Fruit fly (Drosophila melanogaster) whole organism, embryonic: ENCODE data around the gene CG34296.

Source experiments
- Abd-B ChIP-seq: fragments of 200-800 bp; sonication (Bioruptor generic); optimal IDR thresholded peaks from 2 replicates; lab custom pipeline; 2018; ENCODE audit warnings: missing biosample characterization, mild to moderate bottlenecking, missing genetic modification characterization, moderate library complexity
- Aef1 ChIP-seq: fragments of 200-800 bp; sonication (Bioruptor generic); IDR thresholded peaks from 3 replicates; pipeline ENCODE4 v1.3.6; 2022; ENCODE audit warnings: missing biosample characterization, missing genetic modification characterization
- Bgb ChIP-seq: fragments of 200-800 bp; sonication (Bioruptor generic); IDR thresholded peaks from 2 replicates; pipeline ENCODE4 v1.3.6; 2022; ENCODE audit warnings: missing biosample characterization, missing genetic modification characterization; ENCODE audit not compliant: partially characterized antibody
- CG10366 ChIP-seq: fragments of 200-800 bp; sonication (Bioruptor generic); IDR thresholded peaks from 2 replicates; pipeline ENCODE4 v1.3.6; 2022; ENCODE audit warnings: missing biosample characterization, missing genetic modification characterization
- CG11696 ChIP-seq: fragments of 200-800 bp; sonication (Bioruptor generic); IDR thresholded peaks from 2 replicates; pipeline ENCODE4 v1.3.6; 2022; ENCODE audit warnings: missing biosample characterization, missing genetic modification characterization
- CG12155 ChIP-seq: fragments of 200-800 bp; sonication (Bioruptor generic); optimal IDR thresholded peaks from 3 replicates; lab custom pipeline; 2016; ENCODE audit warnings: missing biosample characterization, missing genetic modification characterization
- CG1233 ChIP-seq: fragments of 200-800 bp; sonication (Bioruptor generic); optimal IDR thresholded peaks from 4 replicates; lab custom pipeline; 2018; ENCODE audit warnings: missing biosample characterization, mild to moderate bottlenecking, missing genetic modification characterization
- CG13424 ChIP-seq: fragments of 200-800 bp; sonication (Bioruptor generic); optimal IDR thresholded peaks from 2 replicates; lab custom pipeline; 2019; ENCODE audit warnings: missing biosample characterization, mild to moderate bottlenecking, missing genetic modification characterization, moderate library complexity
- CG14441 ChIP-seq: fragments of 200-800 bp; sonication (Bioruptor generic); IDR thresholded peaks from 2 replicates; pipeline ENCODE4 v1.3.6; 2022; ENCODE audit warnings: missing biosample characterization, missing genetic modification characterization
- CG15073 ChIP-seq: fragments of 200-800 bp; sonication (Bioruptor generic); optimal IDR thresholded peaks from 2 replicates; lab custom pipeline; 2016; ENCODE audit warnings: missing biosample characterization, missing genetic modification characterization
- CG17359 ChIP-seq: fragments of 200-800 bp; sonication (Bioruptor generic); optimal IDR thresholded peaks from 3 replicates; lab custom pipeline; 2018; ENCODE audit warnings: missing biosample characterization, mild to moderate bottlenecking, missing genetic modification characterization, moderate library complexity
- CG18476 ChIP-seq: fragments of 200-800 bp; sonication (Bioruptor generic); optimal IDR thresholded peaks from 2 replicates; lab custom pipeline; 2016; ENCODE audit warnings: missing biosample characterization, mild to moderate bottlenecking, missing genetic modification characterization
- CG42726 ChIP-seq: fragments of 200-800 bp; sonication (Bioruptor generic); IDR thresholded peaks from 2 replicates; pipeline ENCODE4 v1.3.6; 2022; ENCODE audit warnings: missing biosample characterization, missing genetic modification characterization; ENCODE audit not compliant: partially characterized antibody
- CG43689 ChIP-seq: fragments of 200-800 bp; sonication (Bioruptor generic); IDR thresholded peaks from 2 replicates; pipeline ENCODE4 v1.3.6; 2022; ENCODE audit warnings: missing biosample characterization, missing genetic modification characterization
- CG6175 ChIP-seq: fragments of 200-800 bp; sonication (Bioruptor generic); IDR thresholded peaks from 3 replicates; pipeline ENCODE4 v1.3.6; 2022; ENCODE audit warnings: missing biosample characterization, missing genetic modification characterization
- CG7271 ChIP-seq: fragments of 200-800 bp; sonication (Bioruptor generic); optimal IDR thresholded peaks from 2 replicates; lab custom pipeline; 2018; ENCODE audit warnings: missing biosample characterization, mild to moderate bottlenecking, missing genetic modification characterization, moderate library complexity
- CG7372 ChIP-seq: fragments of 200-800 bp; sonication (Bioruptor generic); IDR thresholded peaks from 2 replicates; pipeline ENCODE4 v1.3.6; 2022; ENCODE audit warnings: missing biosample characterization, missing genetic modification characterization
- CG7963 ChIP-seq: fragments of 200-800 bp; sonication (Bioruptor generic); IDR thresholded peaks from 3 replicates; pipeline ENCODE4 v1.3.6; 2022; ENCODE audit warnings: missing biosample characterization, missing genetic modification characterization; ENCODE audit not compliant: partially characterized antibody
- CG8388 ChIP-seq: fragments of 200-800 bp; sonication (Bioruptor generic); optimal IDR thresholded peaks from 2 replicates; lab custom pipeline; 2019; ENCODE audit warnings: missing biosample characterization, mild to moderate bottlenecking, missing genetic modification characterization, moderate library complexity
- E2f2 ChIP-seq: fragments of 200-800 bp; sonication (Bioruptor generic); IDR thresholded peaks from 2 replicates; pipeline ENCODE4 v1.3.6; 2022; ENCODE audit warnings: missing biosample characterization, missing genetic modification characterization
- HLH54F ChIP-seq: fragments of 200-800 bp; sonication (Bioruptor generic); optimal IDR thresholded peaks from 3 replicates; lab custom pipeline; 2016; ENCODE audit warnings: missing biosample characterization, missing genetic modification characterization
- HmgZ ChIP-seq: fragments of 200-800 bp; sonication (Bioruptor generic); optimal IDR thresholded peaks from 2 replicates; lab custom pipeline; 2018; ENCODE audit warnings: missing biosample characterization, mild to moderate bottlenecking, missing genetic modification characterization
- Hsf ChIP-seq: fragments of 200-800 bp; sonication (Bioruptor generic); optimal IDR thresholded peaks from 3 replicates; lab custom pipeline; 2016; ENCODE audit warnings: missing biosample characterization, missing genetic modification characterization
- Lim3 ChIP-seq: fragments of 200-800 bp; sonication (Bioruptor generic); IDR thresholded peaks from 2 replicates; pipeline ENCODE4 v1.3.6; 2022; ENCODE audit warnings: missing biosample characterization, missing genetic modification characterization
- Myb ChIP-seq: fragments of 200-800 bp; sonication (Bioruptor generic); optimal IDR thresholded peaks from 2 replicates; lab custom pipeline; 2016; ENCODE audit warnings: missing biosample characterization, missing genetic modification characterization
- Nf-YC ChIP-seq: fragments of 200-800 bp; optimal IDR thresholded peaks from 3 replicates; lab custom pipeline; 2019; ENCODE audit warnings: missing biosample characterization, mild to moderate bottlenecking, missing genetic modification characterization, moderate library complexity
- Optix ChIP-seq: fragments of 200-800 bp; sonication (Bioruptor generic); IDR thresholded peaks from 3 replicates; pipeline ENCODE4 v1.3.6; 2022; ENCODE audit warnings: missing biosample characterization, missing genetic modification characterization
- aop ChIP-seq: fragments of 200-800 bp; sonication (Bioruptor generic); IDR thresholded peaks from 2 replicates; pipeline ENCODE4 v1.3.6; 2022; ENCODE audit warnings: missing biosample characterization, missing genetic modification characterization
- ash1 ChIP-seq: fragments of 200-800 bp; sonication (Bioruptor generic); optimal IDR thresholded peaks from 2 replicates; lab custom pipeline; 2018; ENCODE audit warnings: missing biosample characterization, mild to moderate bottlenecking, missing genetic modification characterization
- cad ChIP-seq: fragments of >200 bp; optimal IDR thresholded peaks from 2 replicates; lab custom pipeline; 2017; ENCODE audit warnings: missing biosample characterization, missing genetic modification characterization
- ci ChIP-seq: fragments of 200-800 bp; sonication (Bioruptor generic); IDR thresholded peaks from 3 replicates; pipeline ENCODE4 v1.3.6; 2022; ENCODE audit warnings: missing biosample characterization, missing genetic modification characterization
- crp ChIP-seq, 2 experiments: fragments of 200-800 bp; sonication (Bioruptor generic); optimal IDR thresholded peaks; 2 replicates in 1 of 2; 3 replicates in 1 of 2; lab custom pipeline; 2017; ENCODE audit warnings: missing biosample characterization in 2 of 2, missing genetic modification characterization in 2 of 2, mild to moderate bottlenecking in 1 of 2, moderate library complexity in 1 of 2
- dati ChIP-seq: fragments of 200-800 bp; sonication (Bioruptor generic); IDR thresholded peaks from 2 replicates; pipeline ENCODE4 v1.3.6; 2022; ENCODE audit warnings: missing biosample characterization, missing genetic modification characterization
- ewg ChIP-seq: fragments of 200-800 bp; sonication (Bioruptor generic); optimal IDR thresholded peaks from 3 replicates; lab custom pipeline; 2017; ENCODE audit warnings: mild to moderate bottlenecking, missing biosample characterization, missing genetic modification reagents, missing genetic modification characterization
- exex ChIP-seq: fragments of 200-800 bp; sonication (Bioruptor generic); optimal IDR thresholded peaks from 4 replicates; lab custom pipeline; 2018; ENCODE audit warnings: missing biosample characterization, mild to moderate bottlenecking, missing genetic modification characterization, moderate library complexity
- inv ChIP-seq: fragments of 200-800 bp; sonication (Bioruptor generic); IDR thresholded peaks from 2 replicates; pipeline ENCODE4 v1.3.6; 2022; ENCODE audit warnings: missing biosample characterization, missing genetic modification characterization; ENCODE audit not compliant: partially characterized antibody
- jigr1 ChIP-seq: fragments of 200-800 bp; sonication (Bioruptor generic); IDR thresholded peaks from 3 replicates; pipeline ENCODE4 v1.3.6; 2022; ENCODE audit warnings: missing biosample characterization, missing genetic modification characterization
- kah ChIP-seq: fragments of 200-800 bp; sonication (Bioruptor generic); optimal IDR thresholded peaks from 2 replicates; lab custom pipeline; 2018; ENCODE audit warnings: missing biosample characterization, mild to moderate bottlenecking, missing genetic modification characterization
- pho ChIP-seq: fragments of 200-800 bp; sonication (Bioruptor generic); optimal IDR thresholded peaks from 2 replicates; lab custom pipeline; 2016; ENCODE audit warnings: missing biosample characterization, missing genetic modification characterization
- repo ChIP-seq: fragments of 200-800 bp; sonication (Bioruptor generic); optimal IDR thresholded peaks from 2 replicates; lab custom pipeline; 2016; ENCODE audit warnings: missing biosample characterization, missing genetic modification characterization
- scrt ChIP-seq: fragments of 200-800 bp; sonication (Bioruptor generic); optimal IDR thresholded peaks from 2 replicates; lab custom pipeline; 2018; ENCODE audit warnings: missing biosample characterization, mild to moderate bottlenecking, missing genetic modification characterization, moderate library complexity
- sd ChIP-seq: fragments of 200-800 bp; sonication (Bioruptor generic); optimal IDR thresholded peaks from 3 replicates; lab custom pipeline; 2018; ENCODE audit warnings: missing biosample characterization, mild to moderate bottlenecking, missing genetic modification characterization, moderate library complexity
- sens-2 ChIP-seq: fragments of 200-800 bp; sonication (Bioruptor generic); IDR thresholded peaks from 2 replicates; pipeline ENCODE4 v1.3.6; 2022; ENCODE audit warnings: missing biosample characterization, missing genetic modification characterization
- shn ChIP-seq: fragments of 200-800 bp; sonication (Bioruptor generic); optimal IDR thresholded peaks from 3 replicates; lab custom pipeline; 2016; ENCODE audit warnings: missing biosample characterization, missing genetic modification characterization
- sim ChIP-seq: fragments of 200-800 bp; sonication (Bioruptor generic); IDR thresholded peaks from 2 replicates; pipeline ENCODE4 v1.3.6; 2022; ENCODE audit warnings: missing biosample characterization, missing genetic modification characterization
- sisA ChIP-seq: fragments of 200-800 bp; sonication (Bioruptor generic); IDR thresholded peaks from 2 replicates; pipeline ENCODE4 v1.3.6; 2022; ENCODE audit warnings: missing biosample characterization, missing genetic modification characterization
- tap ChIP-seq: fragments of 200-800 bp; optimal IDR thresholded peaks from 3 replicates; lab custom pipeline; 2019; ENCODE audit warnings: missing biosample characterization, mild to moderate bottlenecking, missing genetic modification characterization, moderate library complexity
- tll ChIP-seq, 2 experiments: fragments of 200-800 bp in 1 of 2; fragments of >200 bp in 1 of 2; sonication (Bioruptor generic) in 1 of 2; optimal IDR thresholded peaks; 2 replicates each; lab custom pipeline; 2017 to 2019; ENCODE audit warnings: missing biosample characterization in 2 of 2, missing genetic modification characterization in 2 of 2, mild to moderate bottlenecking in 1 of 2, moderate library complexity in 1 of 2
- twi ChIP-seq: fragments of 200-800 bp; optimal IDR thresholded peaks from 2 replicates; lab custom pipeline; 2019; ENCODE audit warnings: missing biosample characterization, mild to moderate bottlenecking, missing genetic modification characterization, moderate library complexity
- tx ChIP-seq: fragments of 200-800 bp; sonication (Bioruptor generic); optimal IDR thresholded peaks from 2 replicates; lab custom pipeline; 2016; ENCODE audit warnings: missing biosample characterization, missing genetic modification characterization

The CG34296 gene

DNA sequence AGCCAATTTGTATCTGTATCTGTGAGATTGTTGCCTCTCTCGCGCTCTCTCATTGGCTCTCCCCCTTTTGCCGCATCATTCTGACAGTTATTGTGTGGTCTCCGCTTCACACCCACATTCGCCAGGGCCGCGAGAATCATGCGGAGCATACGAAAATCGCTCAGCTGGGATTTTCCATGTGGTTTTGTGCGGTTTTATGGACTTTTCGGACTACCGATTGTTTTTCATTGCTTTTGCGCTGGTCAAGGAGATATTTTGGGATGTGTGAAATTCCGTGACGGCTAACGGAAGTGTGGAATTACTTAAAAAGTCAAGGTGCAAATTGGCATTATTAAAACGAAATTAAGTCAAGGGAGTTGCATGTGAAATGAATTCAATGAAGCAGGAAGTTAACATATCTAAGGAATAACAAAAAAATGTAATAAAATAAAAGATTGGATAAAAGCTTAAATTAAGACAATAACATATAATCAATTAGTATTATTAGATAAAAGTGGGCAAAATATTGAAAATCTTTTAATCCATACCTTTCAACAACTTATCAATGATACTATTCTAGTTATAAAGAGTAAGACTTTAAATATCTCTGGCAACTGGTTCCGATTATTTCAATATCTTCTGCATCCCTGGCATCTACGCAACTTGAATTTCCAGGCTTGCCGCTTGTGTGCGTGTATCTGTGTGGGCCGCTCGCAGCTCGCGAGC is 49.9 kb downstream of the CG34296 start (continued):
- peak; percentile 8 for TF ChIP-seq Hsf
- no peak for TF ChIP-seq scrt (GFP tag; lab: Kevin White, UChicago)
- no peak for TF ChIP-seq CG18476 (GFP tag; lab: Kevin White, UChicago)
- TF ChIP-seq CG7372 (GFP tag; lab: Robert Waterston, UW), result no peak
- no peak for TF ChIP-seq Lim3 (GFP tag; lab: Robert Waterston, UW)
- TF ChIP-seq CG11696 (GFP tag; lab: Robert Waterston, UW), result no peak
- TF ChIP-seq Abd-B (GFP tag; lab: Kevin White, UChicago), result peak; percentile 45
- TF ChIP-seq CG7271, result no peak
- no peak for TF ChIP-seq inv (GFP tag; lab: Robert Waterston, UW)
- TF ChIP-seq CG1233 (GFP tag; lab: Kevin White, UChicago), result peak; percentile 49
- peak; percentile 12 for TF ChIP-seq cad (GFP tag; lab: Kevin White, UChicago)
- TF ChIP-seq CG10366 (GFP tag; lab: Robert Waterston, UW), result peak; percentile 25; the same call in 1 of the 2 replicates
- TF ChIP-seq tx, result no peak
- no peak for TF ChIP-seq CG8388 (GFP tag; lab: Kevin White, UChicago)
- TF ChIP-seq ci, result no peak
- no peak for TF ChIP-seq CG6175 (GFP tag; lab: Robert Waterston, UW)
- TF ChIP-seq kah (GFP tag; lab: Kevin White, UChicago), result no peak
- TF ChIP-seq tll (GFP tag; optimal IDR thresholded peaks at IDR 0.05; lab: Kevin White, UChicago), result no peak
- TF ChIP-seq sisA (GFP tag; lab: Robert Waterston, UW), result no peak; the same call in 1 of the 2 replicates
- no peak for TF ChIP-seq Bgb
- no peak for TF ChIP-seq pho (GFP tag; lab: Kevin White, UChicago)
- TF ChIP-seq CG42726 (GFP tag; lab: Robert Waterston, UW), result no peak
- TF ChIP-seq CG14441 (GFP tag; lab: Robert Waterston, UW), result peak; percentile 42; the same call in 1 of the 2 replicates
- TF ChIP-seq repo (GFP tag; lab: Kevin White, UChicago), result no peak
- TF ChIP-seq HLH54F (GFP tag; lab: Kevin White, UChicago), result peak; percentile 10
- no peak for TF ChIP-seq jigr1
- TF ChIP-seq aop, result no peak
- TF ChIP-seq E2f2 (GFP tag; lab: Robert Waterston, UW), result no peak
- no peak for TF ChIP-seq HmgZ (tag; lab: Kevin White, UChicago)
- no peak for TF ChIP-seq CG7963
- no peak for TF ChIP-seq ewg (GFP tag; lab: Kevin White, UChicago)
- TF ChIP-seq Myb (GFP tag; lab: Kevin White, UChicago), result no peak
- no peak for TF ChIP-seq CG15073 (GFP tag; lab: Kevin White, UChicago)
- TF ChIP-seq sens-2, result no peak
- TF ChIP-seq ash1, result no peak
- no peak for TF ChIP-seq Optix
- TF ChIP-seq CG12155 (GFP tag; lab: Kevin White, UChicago), result no peak
- peak; percentile 15 for TF ChIP-seq CG13424 (tag; lab: Kevin White, UChicago)
- no peak for TF ChIP-seq twi (tag; lab: Kevin White, UChicago)
- TF ChIP-seq CG17359 (tag; lab: Kevin White, UChicago), result peak; percentile 8
- TF ChIP-seq sim, result no peak
- TF ChIP-seq tap (tag; lab: Kevin White, UChicago), result peak; percentile 1
- TF ChIP-seq sd (tag; lab: Kevin White, UChicago), result no peak
- TF ChIP-seq Aef1 (GFP tag; lab: Robert Waterston, UW), result 0 out of 3 replicates have a peak, but pooled peaks have one; percentile 11
- no peak for TF ChIP-seq shn
- no peak for TF ChIP-seq Nf-YC (tag; lab: Kevin White, UChicago)
- peak in 1 of 2 experiments; percentile 50 for TF ChIP-seq crp (GFP tag; optimal IDR thresholded peaks at IDR 0.05; lab: Kevin White, UChicago)
- TF ChIP-seq CG43689 (GFP tag; lab: Robert Waterston, UW), result no peak
- no peak for TF ChIP-seq dati
- no peak for TF ChIP-seq exex (tag; lab: Kevin White, UChicago)
